Worm (Caenorhabditis elegans) whole organism, early embryonic: Measurements from ENCODE around the gene srh-140.

Source experiments
- F13C5.2 ChIP-seq: sonication (generic microtip); optimal IDR thresholded peaks from 2 replicates; lab custom pipeline; 2017; ENCODE audit warnings: mild to moderate bottlenecking, missing genetic modification characterization, inconsistent platforms, missing compliant biosample characterization
- ama-1 ChIP-seq: fragments of 150-350 bp; optimal IDR thresholded peaks from 2 replicates; lab custom pipeline; 2014
- ceh-13 ChIP-seq: fragments of 200-800 bp; sonication (Bioruptor generic); optimal IDR thresholded peaks from 2 replicates; lab custom pipeline; 2018; ENCODE audit warnings: mild to moderate bottlenecking, missing genetic modification characterization, missing compliant biosample characterization
- ceh-36 ChIP-seq: sonication (generic microtip); optimal IDR thresholded peaks from 2 replicates; lab custom pipeline; 2016; ENCODE audit warnings: missing genetic modification characterization, inconsistent platforms, missing compliant biosample characterization
- hmbx-1 ChIP-seq: sonication (generic microtip); optimal IDR thresholded peaks from 2 replicates; lab custom pipeline; 2016; ENCODE audit warnings: mild to moderate bottlenecking, missing genetic modification characterization, missing compliant biosample characterization
- hmg-4 ChIP-seq: fragments of 200-800 bp; sonication (Bioruptor generic); optimal IDR thresholded peaks from 2 replicates; lab custom pipeline; 2018; ENCODE audit warnings: mild to moderate bottlenecking, missing genetic modification characterization, missing compliant biosample characterization
- hnd-1 ChIP-seq: sonication (generic microtip); optimal IDR thresholded peaks from 2 replicates; lab custom pipeline; 2016; ENCODE audit warnings: missing genetic modification characterization, missing compliant biosample characterization
- scrt-1 ChIP-seq: fragments of 200-800 bp; sonication (Bioruptor generic); IDR thresholded peaks from 2 replicates; pipeline ENCODE4 v1.3.6; 2022; ENCODE audit warnings: missing genetic modification characterization, missing compliant biosample characterization
- tra-4 ChIP-seq: sonication (generic microtip); optimal IDR thresholded peaks from 2 replicates; lab custom pipeline; 2017; ENCODE audit warnings: missing genetic modification characterization, missing compliant biosample characterization

ce11 chrV:15698099-15698498 is 23.9 kb upstream of the srh-140 start, which contains the start of gene srx-29:
- TF ChIP-seq ama-1 (lab: Kevin White, UChicago) (no peak), scrt-1 (GFP tag; lab: Robert Waterston, UW) (no peak), F13C5.2 (no peak), hmg-4 (GFP tag; lab: Kevin White, UChicago) (no peak), ceh-13 (GFP tag; lab: Kevin White, UChicago) (no peak), tra-4 (no peak), hmbx-1 (tag; lab: Kevin White, UChicago) (no peak), hnd-1 (no peak), ceh-36 (tag; lab: Kevin White, UChicago) (no peak)
